Fruit fly (Drosophila melanogaster) whole organism, adult: ENCODE results near the gene CG32248.

ENCODE experiments used
- CG1620 ChIP-seq: fragments of 200-800 bp; sonication (Bioruptor generic); optimal IDR thresholded peaks from 2 replicates; lab custom pipeline; 2016; ENCODE audit warnings: missing biosample characterization, missing genetic modification characterization
- CG7101 ChIP-seq: fragments of 200-800 bp; sonication (Bioruptor generic); optimal IDR thresholded peaks from 2 replicates; lab custom pipeline; 2018; ENCODE audit warnings: missing biosample characterization, mild to moderate bottlenecking, missing genetic modification characterization, moderate library complexity

- TF ChIP-seq CG1620 (GFP tag; lab: Kevin White, UChicago): no peak
- TF ChIP-seq CG7101 (tag; lab: Kevin White, UChicago): no peak
Measured at dm6 chr3L:4471449-4471848, at the start of gene CG32248.
